Fruit fly (Drosophila melanogaster): ENCODE measurements around the gene aub.

aub gene

DNA sequence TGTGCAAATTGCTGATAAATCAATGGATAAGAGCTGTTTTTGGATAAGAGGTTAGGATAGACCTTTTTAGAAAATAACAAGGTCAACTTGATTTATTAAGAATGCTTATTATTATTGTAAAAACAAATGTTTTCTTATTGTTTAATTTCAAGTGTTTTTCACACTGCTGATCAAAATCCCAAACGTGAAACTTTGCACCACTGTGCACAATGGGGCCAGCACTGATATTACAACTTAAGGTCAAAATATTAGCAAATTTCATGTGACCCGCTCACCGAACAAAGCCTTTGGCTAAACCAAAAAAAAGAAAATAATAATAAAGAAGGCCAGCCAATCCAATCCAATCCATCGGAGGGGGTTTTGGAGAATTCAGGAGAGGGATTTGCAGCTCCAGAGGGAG lies 21.5 kb upstream of the aub start:
- TF ChIP-seq cg (GFP tag; optimal IDR thresholded peaks at IDR 0.05) = no peak
- TF ChIP-seq CG1792 (GFP tag; optimal IDR thresholded peaks at IDR 0.05) = no peak
- no peak for TF ChIP-seq amos (GFP tag; IDR thresholded peaks at IDR 0.05; ENCODE audit: partially characterized antibody)
- TF ChIP-seq CG32767 (GFP tag; IDR thresholded peaks at IDR 0.05) = no peak
- no peak for TF ChIP-seq crol (GFP tag; IDR thresholded peaks at IDR 0.05)
- no peak for TF ChIP-seq CG11093 (GFP tag; IDR thresholded peaks at IDR 0.05)
- no peak for TF ChIP-seq otp (GFP tag; IDR thresholded peaks at IDR 0.05)
- no peak for TF ChIP-seq Antp (GFP tag; optimal IDR thresholded peaks at IDR 0.05)
- no peak for TF ChIP-seq Atf-2 (GFP tag; optimal IDR thresholded peaks at IDR 0.05)
- TF ChIP-seq org-1 (GFP tag; optimal IDR thresholded peaks at IDR 0.05) = no peak
- no peak for TF ChIP-seq CG6765 (GFP tag; optimal IDR thresholded peaks at IDR 0.05)
- TF ChIP-seq Bteb2 (GFP tag; optimal IDR thresholded peaks at IDR 0.05) = no peak
- TF ChIP-seq Gsc (GFP tag; IDR thresholded peaks at IDR 0.05) = no peak
- peak; percentile 60 for TF ChIP-seq sens (GFP tag)
- TF ChIP-seq CG6689 (GFP tag; IDR thresholded peaks at IDR 0.05) = no peak
- no peak for TF ChIP-seq CG4424 (GFP tag; optimal IDR thresholded peaks at IDR 0.05)
- TF ChIP-seq Med (GFP tag) = peak; percentile 39
- no peak for TF ChIP-seq slbo (GFP tag; IDR thresholded peaks at IDR 0.05)
- no peak for TF ChIP-seq CG17359 (tag; optimal IDR thresholded peaks at IDR 0.05)
- no peak for TF ChIP-seq sqz (GFP tag; optimal IDR thresholded peaks at IDR 0.05)
- no peak for TF ChIP-seq CG8359 (GFP tag; optimal IDR thresholded peaks at IDR 0.05; ENCODE audit: borderline replicate concordance)
- no peak for TF ChIP-seq CG10543 (GFP tag; optimal IDR thresholded peaks at IDR 0.05)
- no peak for TF ChIP-seq prd (optimal IDR thresholded peaks at IDR 0.05)
- peak; percentile 21; the same call in 1 of the 3 replicates for TF ChIP-seq prd (GFP tag; IDR thresholded peaks at IDR 0.05)

DNA sequence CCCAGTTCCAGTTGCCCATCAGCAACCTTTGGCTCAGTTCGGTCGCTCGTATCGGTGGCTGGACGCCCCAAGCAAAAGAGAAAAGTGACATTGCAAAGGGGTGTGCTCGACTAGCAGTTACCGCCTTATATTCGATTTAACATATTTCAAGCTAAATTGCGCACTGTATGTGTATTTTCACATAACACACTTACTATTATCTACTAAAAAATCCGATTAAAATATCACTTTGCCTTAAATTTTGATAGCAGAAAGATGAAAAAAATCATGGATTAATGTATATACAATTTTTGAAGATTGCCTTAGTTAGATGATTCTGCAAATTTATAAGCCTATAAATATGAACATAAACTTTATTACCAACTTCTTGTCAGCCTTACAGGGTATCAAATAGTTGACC lies 20.3 kb upstream of the aub start:
- TF ChIP-seq sima (GFP tag; optimal IDR thresholded peaks at IDR 0.05) (no peak), Ets65A (GFP tag) (peak; percentile 11), D19B (GFP tag; optimal IDR thresholded peaks at IDR 0.05) (peak; percentile 61), CG8089 (GFP tag; optimal IDR thresholded peaks at IDR 0.05) (no peak), trem (tag; optimal IDR thresholded peaks at IDR 0.05) (no peak), gem (tag; optimal IDR thresholded peaks at IDR 0.05) (no peak), ewg (GFP tag; optimal IDR thresholded peaks at IDR 0.05) (no peak), CG13624 (GFP tag; optimal IDR thresholded peaks at IDR 0.05) (no peak), CG3407 (GFP tag; optimal IDR thresholded peaks at IDR 0.05) (no peak), yki (optimal IDR thresholded peaks at IDR 0.05) (no peak), CG31365 (tag; optimal IDR thresholded peaks at IDR 0.05) (no peak), CG15696 (tag; optimal IDR thresholded peaks at IDR 0.05) (no peak), Mrtf (GFP tag; IDR thresholded peaks at IDR 0.05) (no peak), Nf-YA (GFP tag; IDR thresholded peaks at IDR 0.05) (no peak)

DNA sequence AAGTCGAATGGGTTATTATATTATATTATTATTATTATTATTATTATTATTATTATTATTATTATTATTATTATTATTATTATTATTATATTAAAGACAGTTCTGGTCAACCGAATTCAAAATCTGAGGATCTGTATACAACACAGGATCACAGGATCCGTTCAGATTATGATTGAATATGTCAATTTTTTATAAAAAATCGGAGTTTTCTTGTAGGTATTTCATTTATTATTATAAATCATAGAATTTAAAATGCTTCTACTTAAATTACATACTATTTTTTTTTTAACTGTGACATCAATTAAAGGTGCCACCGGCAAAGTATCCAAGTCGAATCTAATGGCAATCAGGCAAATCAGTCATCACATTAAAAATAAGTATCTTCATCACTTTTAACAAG lies 15.4 kb upstream of the aub start, which contains the start of gene CG14913:
Gene CG14913 (plus strand): TSS at position 301 of the 400 bp plus-strand sequence.
- TF ChIP-seq lbe (GFP tag; optimal IDR thresholded peaks at IDR 0.05) (no peak), CG13287 (GFP tag; IDR thresholded peaks at IDR 0.05; ENCODE audit: partially characterized antibody) (no peak), pfk (GFP tag; optimal IDR thresholded peaks at IDR 0.05) (no peak), Bteb2 (GFP tag; optimal IDR thresholded peaks at IDR 0.05) (no peak), CG9797 (GFP tag; optimal IDR thresholded peaks at IDR 0.05) (no peak), sr (GFP tag; IDR thresholded peaks at IDR 0.05) (no peak), ATbp (GFP tag; optimal IDR thresholded peaks at IDR 0.05) (no peak), Oli (tag; optimal IDR thresholded peaks at IDR 0.05) (no peak), trem (tag; optimal IDR thresholded peaks at IDR 0.05) (no peak), grn (GFP tag; optimal IDR thresholded peaks at IDR 0.05) (no peak)

All from whole organism, embryonic.